Worm (Caenorhabditis elegans): Measurements from ENCODE around the gene col-125.
A peak's percentile ranks its signal among the peaks of the same experiment; 100 is the strongest.

The col-125 gene

DNA sequence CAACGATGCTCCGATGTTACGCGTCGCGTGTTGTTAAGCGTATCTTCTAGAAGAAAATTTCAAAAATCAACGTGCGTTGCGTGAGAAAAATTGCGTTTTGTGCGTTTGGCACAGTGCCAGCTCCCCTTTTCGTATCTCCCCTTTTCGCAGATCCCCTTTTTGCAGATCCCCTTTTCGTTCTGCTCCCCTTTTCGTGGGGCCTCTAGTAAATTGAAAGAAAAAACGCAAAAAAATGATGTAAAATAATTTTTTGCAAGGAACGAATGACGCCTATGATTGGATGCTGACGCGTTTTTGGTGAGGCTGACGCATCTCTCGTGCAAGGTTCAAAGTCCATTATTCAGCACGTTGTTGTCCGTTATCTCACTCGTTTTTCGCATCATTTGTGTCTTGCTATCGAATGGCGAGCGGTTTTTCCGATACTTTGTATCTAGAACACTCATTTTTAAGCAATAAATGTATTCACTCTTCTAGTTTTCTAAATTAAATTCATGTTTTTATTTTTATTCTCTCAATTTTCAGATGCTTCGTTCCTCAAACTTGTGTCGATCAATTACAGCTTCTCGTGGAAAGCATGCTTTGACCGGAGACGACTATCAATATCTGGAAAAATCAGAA is 46.1 kb upstream of the col-125 start, which contains the start of gene cpt-2 (continued):
- TF ChIP-seq Y53G8AR.9 (GFP tag; conservative IDR thresholded peaks at IDR 0.05) (peak; percentile 95), Y67H2A.10 (GFP tag; conservative IDR thresholded peaks at IDR 0.05) (peak; percentile 43; the same call in 1 of the 2 replicates), egrh-3 (GFP tag; IDR thresholded peaks at IDR 0.05) (peak; percentile 81), lsl-1 (GFP tag; optimal IDR thresholded peaks at IDR 0.05) (peak; percentile 62), ztf-22 (GFP tag; optimal IDR thresholded peaks at IDR 0.05) (peak; percentile 16), ztf-6 (GFP tag; IDR thresholded peaks at IDR 0.05) (peak; percentile 68; the same call in 1 of the 2 replicates), hmg-20 (GFP tag; IDR thresholded peaks at IDR 0.05) (peak; percentile 84; the same call in 1 of the 2 replicates), K12H6.12 (tag; optimal IDR thresholded peaks at IDR 0.05) (peak; percentile 51), Y95B8A.8 (GFP tag; IDR thresholded peaks at IDR 0.05) (peak; percentile 79; the same call in 1 of the 2 replicates), hsf-1 (GFP tag; IDR thresholded peaks at IDR 0.05) (peak; percentile 87), egl-18 (GFP tag; IDR thresholded peaks at IDR 0.05) (peak; percentile 80; the same call in 1 of the 2 replicates), ceh-91 (GFP tag; IDR thresholded peaks at IDR 0.05) (peak; percentile 80), somi-1 (GFP tag; optimal IDR thresholded peaks at IDR 0.05) (peak; percentile 34), xnd-1 (tag; optimal IDR thresholded peaks at IDR 0.05) (peak; percentile 44), K11D2.4 (GFP tag; IDR thresholded peaks at IDR 0.05) (peak; percentile 95), let-607 (tag; optimal IDR thresholded peaks at IDR 0.05) (peak; percentile 22 to 65), aptf-2 (GFP tag; conservative IDR thresholded peaks at IDR 0.05) (0 out of 2 replicates have a peak, but pooled peaks have one; percentile 38), lin-35 (GFP tag; optimal IDR thresholded peaks at IDR 0.05) (peak in 1 of 3 experiments; percentile 84), pbrm-1 (GFP tag; IDR thresholded peaks at IDR 0.05) (peak; percentile 90), lsy-27 (tag; optimal IDR thresholded peaks at IDR 0.05; ENCODE audit: borderline replicate concordance, insufficient read depth) (peak; percentile 9), madf-3 (GFP tag; IDR thresholded peaks at IDR 0.05) (peak; percentile 90), repo-1 (tag; optimal IDR thresholded peaks at IDR 0.05) (peak; percentile 20), efl-1 (GFP tag; optimal IDR thresholded peaks at IDR 0.05) (peak; percentile 12), dox-1 (GFP tag; IDR thresholded peaks at IDR 0.05) (peak; percentile 97), attf-3 (GFP tag; conservative IDR thresholded peaks at IDR 0.05) (peak; percentile 76), attf-6 (GFP tag; IDR thresholded peaks at IDR 0.05) (peak; percentile 53; the same call in 1 of the 2 replicates), ceh-100 (GFP tag; IDR thresholded peaks at IDR 0.05) (peak; percentile 98), C17E4.6 (GFP tag; IDR thresholded peaks at IDR 0.05) (peak; percentile 88), B0336.3 (GFP tag; IDR thresholded peaks at IDR 0.05) (peak; percentile 76), madf-8 (GFP tag; conservative IDR thresholded peaks at IDR 0.05) (peak; percentile 63), madf-6 (GFP tag; IDR thresholded peaks at IDR 0.05) (peak; percentile 82), T07F8.4 (tag; optimal IDR thresholded peaks at IDR 0.05) (peak; percentile 7), ztf-25 (GFP tag; IDR thresholded peaks at IDR 0.05) (0 out of 2 replicates have a peak, but pooled peaks have one; percentile 35), B0019.2 (GFP tag; conservative IDR thresholded peaks at IDR 0.05) (peak; percentile 61), F23B12.7 (tag; optimal IDR thresholded peaks at IDR 0.05; ENCODE audit: insufficient read depth) (peak; percentile 48), F33H1.4 (GFP tag; IDR thresholded peaks at IDR 0.05) (peak; percentile 77), attf-5 (GFP tag; optimal IDR thresholded peaks at IDR 0.05) (peak; percentile 75), atf-7 (tag; optimal IDR thresholded peaks at IDR 0.05) (peak; percentile 73), egl-44 (GFP tag; IDR thresholded peaks at IDR 0.05) (peak; percentile 92), ztf-26 (tag; optimal IDR thresholded peaks at IDR 0.05) (peak; percentile 54), dpl-1 (GFP tag; optimal IDR thresholded peaks at IDR 0.05) (peak; percentile 44), sea-2 (GFP tag; IDR thresholded peaks at IDR 0.05) (0 out of 2 replicates have a peak, but pooled peaks have one; percentile 20), athp-1 (tag; optimal IDR thresholded peaks at IDR 0.05) (peak; percentile 46), B0035.1 (tag; optimal IDR thresholded peaks at IDR 0.05) (peak; percentile 54), lir-1 (GFP tag; conservative IDR thresholded peaks at IDR 0.05) (peak; percentile 85)

Data from whole organism, young adult.